Worm (Caenorhabditis elegans): Measurements from ENCODE around the gene irld-2.
A peak's percentile ranks its signal among the peaks of the same experiment; 100 is the strongest.

The irld-2 gene

ce11 chrX:13399221-13399620 is 4.3 kb upstream of the irld-2 start, which contains the start of gene F02C12.2:
Gene F02C12.2, minus strand, starts transcription at chrX:13399321.
- no peak for TF ChIP-seq lin-32 (GFP tag; optimal IDR thresholded peaks at IDR 0.05)
- TF ChIP-seq ceh-43 (GFP tag; optimal IDR thresholded peaks at IDR 0.05) = no peak
- TF ChIP-seq lin-13 (tag; optimal IDR thresholded peaks at IDR 0.05) = no peak

ce11 chrX:13396550-13397023 is 1.7 kb upstream of the irld-2 start, which contains the start of gene F02C12.3:
Gene F02C12.3, plus strand, starts transcription at chrX:13396973.
- TF ChIP-seq pha-4 (tag; optimal IDR thresholded peaks at IDR 0.05) (peak; percentile 79), nhr-237 (tag; optimal IDR thresholded peaks at IDR 0.05) (peak; percentile 74), lsy-2 (tag; optimal IDR thresholded peaks at IDR 0.05) (peak; percentile 50), nhr-2 (tag; optimal IDR thresholded peaks at IDR 0.05) (peak; percentile 13), ces-1 (GFP tag; optimal IDR thresholded peaks at IDR 0.05) (peak; percentile 67), ceh-43 (GFP tag; optimal IDR thresholded peaks at IDR 0.05) (no peak), mep-1 (tag; optimal IDR thresholded peaks at IDR 0.05) (peak; percentile 65), unc-120 (tag; optimal IDR thresholded peaks at IDR 0.05; ENCODE audit: poor library complexity, severe bottlenecking) (no peak), ztf-11 (tag; optimal IDR thresholded peaks at IDR 0.05) (no peak), mab-5 (tag; optimal IDR thresholded peaks at IDR 0.05) (peak; percentile 4), lin-32 (GFP tag; optimal IDR thresholded peaks at IDR 0.05) (no peak)

ce11 chrX:13388829-13389228 is 6.0 kb downstream of the irld-2 start:
- TF ChIP-seq flh-1 (GFP tag; optimal IDR thresholded peaks at IDR 0.05) (no peak), elt-3 (tag; optimal IDR thresholded peaks at IDR 0.05) (no peak), cnd-1 (tag; optimal IDR thresholded peaks at IDR 0.05) (no peak), bed-3 (GFP tag; optimal IDR thresholded peaks at IDR 0.05) (no peak), sptf-1 (tag; optimal IDR thresholded peaks at IDR 0.05) (no peak), lin-13 (tag; optimal IDR thresholded peaks at IDR 0.05) (no peak), ceh-83 (GFP tag; optimal IDR thresholded peaks at IDR 0.05) (no peak), unc-120 (tag; optimal IDR thresholded peaks at IDR 0.05; ENCODE audit: poor library complexity, severe bottlenecking) (no peak), lsy-2 (tag; optimal IDR thresholded peaks at IDR 0.05) (no peak), ztf-11 (tag; optimal IDR thresholded peaks at IDR 0.05) (no peak), mab-5 (tag; optimal IDR thresholded peaks at IDR 0.05) (no peak), nhr-237 (tag; optimal IDR thresholded peaks at IDR 0.05) (no peak)

ce11 chrX:13387497-13387953 is 7.3 kb downstream of the irld-2 start, which contains the start of gene C49F8.3:
Gene C49F8.3, minus strand, starts transcription at chrX:13387547.
- TF ChIP-seq elt-1 (tag; optimal IDR thresholded peaks at IDR 0.05; ENCODE audit: borderline replicate concordance, insufficient read depth) (no peak), sptf-1 (tag; optimal IDR thresholded peaks at IDR 0.05) (no peak), ceh-39 (tag; optimal IDR thresholded peaks at IDR 0.05) (no peak), ceh-43 (GFP tag; optimal IDR thresholded peaks at IDR 0.05) (no peak), nhr-2 (tag; optimal IDR thresholded peaks at IDR 0.05) (no peak), hlh-1 (tag; optimal IDR thresholded peaks at IDR 0.05) (no peak), ztf-11 (tag; optimal IDR thresholded peaks at IDR 0.05) (no peak)

ce11 chrX:13384743-13385142 is 10.1 kb downstream of the irld-2 start:
- TF ChIP-seq nhr-237 (tag; optimal IDR thresholded peaks at IDR 0.05) (no peak), pha-4 (tag; optimal IDR thresholded peaks at IDR 0.05) (no peak), zip-8 (tag; optimal IDR thresholded peaks at IDR 0.05) (no peak), unc-120 (tag; optimal IDR thresholded peaks at IDR 0.05; ENCODE audit: poor library complexity, severe bottlenecking) (no peak), blmp-1 (tag; optimal IDR thresholded peaks at IDR 0.05) (no peak), tbx-8 (GFP tag; optimal IDR thresholded peaks at IDR 0.05) (no peak), ces-1 (GFP tag; optimal IDR thresholded peaks at IDR 0.05) (no peak)

ce11 chrX:13383273-13383672 is 11.6 kb downstream of the irld-2 start:
- TF ChIP-seq pha-4 (tag; optimal IDR thresholded peaks at IDR 0.05) = no peak
- no peak for TF ChIP-seq nhr-2 (tag; optimal IDR thresholded peaks at IDR 0.05)
- TF ChIP-seq mls-2 (tag; optimal IDR thresholded peaks at IDR 0.05) = no peak
- no peak for TF ChIP-seq elt-3 (tag; optimal IDR thresholded peaks at IDR 0.05)
- no peak for TF ChIP-seq lsy-2 (tag; optimal IDR thresholded peaks at IDR 0.05)
- no peak for TF ChIP-seq blmp-1 (tag; optimal IDR thresholded peaks at IDR 0.05)
- no peak for TF ChIP-seq ceh-39 (tag; optimal IDR thresholded peaks at IDR 0.05)
